Fruit fly (Drosophila melanogaster) whole organism, prepupa: ENCODE results near the gene Nelf-A.

Source experiments
- Blimp-1 ChIP-seq: fragments of 200-800 bp; sonication (Bioruptor generic); optimal IDR thresholded peaks from 3 replicates; lab custom pipeline; 2017; ENCODE audit warnings: missing biosample characterization, missing genetic modification characterization, mild to moderate bottlenecking, moderate library complexity, missing genetic modification reagents
- CG10631 ChIP-seq: fragments of 200-800 bp; sonication (Bioruptor generic); optimal IDR thresholded peaks from 2 replicates; lab custom pipeline; 2016; ENCODE audit warnings: missing biosample characterization, missing genetic modification characterization
- CG10669 ChIP-seq: fragments of 200-800 bp; sonication (Bioruptor generic); optimal IDR thresholded peaks from 3 replicates; lab custom pipeline; 2018; ENCODE audit warnings: missing biosample characterization, mild to moderate bottlenecking, missing genetic modification characterization, moderate library complexity
- CG11294 ChIP-seq: fragments of 200-800 bp; sonication (Bioruptor generic); IDR thresholded peaks from 2 replicates; pipeline ENCODE4 v1.3.6; 2022; ENCODE audit warnings: missing biosample characterization, missing genetic modification characterization
- CG11762 ChIP-seq: fragments of 200-800 bp; sonication (Bioruptor generic); optimal IDR thresholded peaks from 3 replicates; lab custom pipeline; 2016; ENCODE audit warnings: missing biosample characterization, missing genetic modification characterization; ENCODE audit not compliant: insufficient read depth
- CG15336 ChIP-seq: fragments of 200-800 bp; sonication (Bioruptor generic); IDR thresholded peaks from 2 replicates; pipeline ENCODE4 v1.3.6; 2022; ENCODE audit warnings: missing biosample characterization, missing genetic modification characterization
- CG1621 ChIP-seq: fragments of 200-800 bp; sonication (Bioruptor generic); optimal IDR thresholded peaks from 3 replicates; lab custom pipeline; 2018; ENCODE audit warnings: missing biosample characterization, mild to moderate bottlenecking, missing genetic modification characterization
- CG16779 ChIP-seq: fragments of 200-800 bp; sonication (Bioruptor generic); optimal IDR thresholded peaks from 3 replicates; lab custom pipeline; 2017; ENCODE audit warnings: missing biosample characterization, mild to moderate bottlenecking, missing genetic modification characterization
- CG3032 ChIP-seq: fragments of 200-800 bp; optimal IDR thresholded peaks from 2 replicates; lab custom pipeline; 2019; ENCODE audit warnings: missing biosample characterization, mild to moderate bottlenecking, missing genetic modification characterization, moderate library complexity
- CG31627 ChIP-seq: fragments of 200-800 bp; sonication (Bioruptor generic); optimal IDR thresholded peaks from 3 replicates; lab custom pipeline; 2016; ENCODE audit warnings: missing biosample characterization, missing genetic modification characterization
- CG32006 ChIP-seq: fragments of 200-800 bp; sonication (Bioruptor generic); optimal IDR thresholded peaks from 3 replicates; lab custom pipeline; 2017; ENCODE audit warnings: missing biosample characterization, mild to moderate bottlenecking, missing genetic modification characterization
- CG34406 ChIP-seq: fragments of 200-800 bp; sonication (Bioruptor generic); optimal IDR thresholded peaks from 3 replicates; lab custom pipeline; 2016; ENCODE audit warnings: missing biosample characterization, missing genetic modification characterization
- CG3919 ChIP-seq: fragments of 200-800 bp; sonication (Bioruptor generic); optimal IDR thresholded peaks from 3 replicates; lab custom pipeline; 2016; ENCODE audit warnings: missing biosample characterization, missing genetic modification characterization
- CG6163 ChIP-seq: fragments of 200-800 bp; sonication (Bioruptor generic); IDR thresholded peaks from 3 replicates; pipeline ENCODE4 v1.3.6; 2022; ENCODE audit warnings: missing biosample characterization, missing genetic modification characterization
- CG6276 ChIP-seq: fragments of 200-800 bp; sonication (Bioruptor generic); optimal IDR thresholded peaks from 2 replicates; lab custom pipeline; 2017; ENCODE audit warnings: missing biosample characterization, mild to moderate bottlenecking, missing genetic modification characterization
- CG6792 ChIP-seq: fragments of 200-800 bp; sonication (Bioruptor generic); optimal IDR thresholded peaks from 3 replicates; lab custom pipeline; 2016; ENCODE audit warnings: missing biosample characterization, missing genetic modification characterization
- CG6808 ChIP-seq: fragments of 200-800 bp; sonication (Bioruptor generic); optimal IDR thresholded peaks from 3 replicates; lab custom pipeline; 2017; ENCODE audit warnings: missing biosample characterization, missing genetic modification characterization, mild to moderate bottlenecking, moderate library complexity, missing genetic modification reagents
- CG6854 ChIP-seq: fragments of 200-800 bp; sonication (Bioruptor generic); optimal IDR thresholded peaks from 2 replicates; lab custom pipeline; 2017; ENCODE audit warnings: missing biosample characterization, mild to moderate bottlenecking, missing genetic modification characterization
- CG7368 ChIP-seq: fragments of 200-800 bp; sonication (Bioruptor generic); optimal IDR thresholded peaks from 3 replicates; lab custom pipeline; 2016; ENCODE audit warnings: missing biosample characterization, missing genetic modification characterization
- CG8119 ChIP-seq: fragments of 200-800 bp; sonication (Bioruptor generic); IDR thresholded peaks from 3 replicates; pipeline ENCODE4 v1.3.6; 2022; ENCODE audit warnings: missing biosample characterization, missing genetic modification characterization
- CG8632 ChIP-seq: fragments of 200-800 bp; sonication (Bioruptor generic); optimal IDR thresholded peaks from 3 replicates; lab custom pipeline; 2016; ENCODE audit warnings: missing biosample characterization, missing genetic modification characterization
- CG9139 ChIP-seq: fragments of 200-800 bp; sonication (Bioruptor generic); optimal IDR thresholded peaks from 3 replicates; lab custom pipeline; 2017; ENCODE audit warnings: missing biosample characterization, mild to moderate bottlenecking, missing genetic modification characterization
- Eip75B ChIP-seq: fragments of 200-800 bp; sonication (Bioruptor generic); optimal IDR thresholded peaks from 3 replicates; lab custom pipeline; 2016; ENCODE audit warnings: missing biosample characterization, missing genetic modification characterization
- Eip78C ChIP-seq: fragments of 200-800 bp; sonication (Bioruptor generic); peaks from one replicate; lab custom pipeline; 2016; ENCODE audit warnings: missing biosample characterization, missing genetic modification characterization
- Ets21C ChIP-seq: fragments of 200-800 bp; sonication (Bioruptor generic); optimal IDR thresholded peaks from 3 replicates; lab custom pipeline; 2016; ENCODE audit warnings: missing biosample characterization, missing genetic modification characterization
- Gug ChIP-seq: fragments of 200-800 bp; sonication (Bioruptor generic); IDR thresholded peaks from 2 replicates; pipeline ENCODE4 v1.3.6; 2022; ENCODE audit warnings: missing biosample characterization, missing genetic modification characterization
- Hr38 ChIP-seq: sonication (Bioruptor generic); optimal IDR thresholded peaks from 2 replicates; lab custom pipeline; 2016; ENCODE audit warnings: missing biosample characterization, missing genetic modification characterization
- Hr4 ChIP-seq: fragments of 200-800 bp; sonication (Bioruptor generic); optimal IDR thresholded peaks from 3 replicates; lab custom pipeline; 2016; ENCODE audit warnings: missing biosample characterization, missing genetic modification characterization
- Lpt ChIP-seq: fragments of 200-800 bp; sonication (Bioruptor generic); optimal IDR thresholded peaks from 3 replicates; lab custom pipeline; 2016; ENCODE audit warnings: missing biosample characterization, missing genetic modification characterization
- OdsH ChIP-seq: fragments of 200-800 bp; sonication (Bioruptor generic); optimal IDR thresholded peaks from 3 replicates; lab custom pipeline; 2016; ENCODE audit warnings: missing biosample characterization, missing genetic modification characterization
- Sox14 ChIP-seq: fragments of 200-800 bp; sonication (Bioruptor generic); optimal IDR thresholded peaks from 3 replicates; lab custom pipeline; 2016; ENCODE audit warnings: missing biosample characterization, missing genetic modification characterization
- Sox15 ChIP-seq: fragments of 200-800 bp; sonication (Bioruptor generic); optimal IDR thresholded peaks from 3 replicates; lab custom pipeline; 2016; ENCODE audit warnings: missing biosample characterization, missing genetic modification characterization
- achi ChIP-seq: fragments of 200-800 bp; sonication (Bioruptor generic); optimal IDR thresholded peaks from 3 replicates; lab custom pipeline; 2016; ENCODE audit warnings: missing biosample characterization, missing genetic modification characterization
- acj6 ChIP-seq: fragments of 200-800 bp; sonication (Bioruptor generic); optimal IDR thresholded peaks from 3 replicates; lab custom pipeline; 2016; ENCODE audit warnings: missing biosample characterization, missing genetic modification characterization
- dac ChIP-seq: fragments of 200-800 bp; sonication (Bioruptor generic); optimal IDR thresholded peaks from 2 replicates; lab custom pipeline; 2017; ENCODE audit warnings: missing biosample characterization, mild to moderate bottlenecking, missing genetic modification characterization
- dsx ChIP-seq: fragments of 200-800 bp; optimal IDR thresholded peaks from 3 replicates; lab custom pipeline; 2019; ENCODE audit warnings: missing biosample characterization, mild to moderate bottlenecking, missing genetic modification characterization, moderate library complexity; ENCODE audit not compliant: poor library complexity, severe bottlenecking
- eg ChIP-seq: fragments of 200-800 bp; sonication (Bioruptor generic); IDR thresholded peaks from 3 replicates; pipeline ENCODE4 v1.3.6; 2022; ENCODE audit warnings: missing biosample characterization, missing genetic modification characterization
- esn ChIP-seq: fragments of 200-800 bp; sonication (Bioruptor generic); optimal IDR thresholded peaks from 2 replicates; lab custom pipeline; 2016; ENCODE audit warnings: missing biosample characterization, mild to moderate bottlenecking, missing genetic modification characterization, moderate library complexity
- fd59A ChIP-seq: fragments of 200-800 bp; sonication (Bioruptor generic); optimal IDR thresholded peaks from 2 replicates; lab custom pipeline; 2017; ENCODE audit warnings: missing biosample characterization, mild to moderate bottlenecking, missing genetic modification characterization, missing genetic modification reagents
- fd85E ChIP-seq: fragments of 200-800 bp; sonication (Bioruptor generic); optimal IDR thresholded peaks from 3 replicates; lab custom pipeline; 2016; ENCODE audit warnings: missing biosample characterization, missing genetic modification characterization
- fkh ChIP-seq: fragments of 200-800 bp; sonication (Bioruptor generic); optimal IDR thresholded peaks from 3 replicates; lab custom pipeline; 2017; ENCODE audit warnings: missing biosample characterization, mild to moderate bottlenecking, missing genetic modification characterization, moderate library complexity
- lz ChIP-seq: fragments of 200-800 bp; sonication (Bioruptor generic); optimal IDR thresholded peaks from 3 replicates; lab custom pipeline; 2016; ENCODE audit warnings: missing biosample characterization, missing genetic modification characterization
- net ChIP-seq: fragments of 200-800 bp; sonication (Bioruptor generic); optimal IDR thresholded peaks from 3 replicates; lab custom pipeline; 2016; ENCODE audit warnings: missing biosample characterization, missing genetic modification characterization
- salr ChIP-seq, 2 experiments: fragments of 200-800 bp; sonication (Bioruptor generic); optimal IDR thresholded peaks; 3 replicates each; lab custom pipeline; 2016 to 2018; ENCODE audit warnings: missing biosample characterization in 2 of 2, missing genetic modification characterization in 2 of 2, mild to moderate bottlenecking in 1 of 2
- ss ChIP-seq, 2 experiments: fragments of 200-800 bp; sonication (Bioruptor generic); optimal IDR thresholded peaks; 2 replicates in 1 of 2; 3 replicates in 1 of 2; lab custom pipeline; 2017 to 2018; ENCODE audit warnings: mild to moderate bottlenecking in 2 of 2, missing biosample characterization in 2 of 2, missing genetic modification characterization in 2 of 2, moderate library complexity in 1 of 2
- topi ChIP-seq: fragments of 200-800 bp; sonication (Bioruptor generic); optimal IDR thresholded peaks from 3 replicates; lab custom pipeline; 2016; ENCODE audit warnings: missing biosample characterization, missing genetic modification characterization

Gene Nelf-A

DNA sequence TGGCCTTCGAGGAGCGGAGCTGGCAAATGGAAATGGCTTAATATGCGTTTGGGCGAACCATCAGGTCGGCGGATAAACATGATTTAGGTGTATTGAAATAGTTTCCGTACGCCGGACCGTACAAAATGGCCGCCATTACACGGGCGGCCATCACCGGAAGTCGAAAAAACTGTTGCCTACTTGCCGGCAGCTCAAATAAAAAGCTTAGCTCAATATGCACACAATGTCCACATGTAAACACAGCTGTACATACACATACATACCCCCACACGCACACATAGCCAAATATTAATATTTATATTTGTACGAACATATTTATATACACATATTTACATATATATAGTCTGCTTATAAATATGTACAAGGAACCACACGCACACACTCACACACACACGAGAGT, 39.7 kb downstream of the Nelf-A start:
- no peak for TF ChIP-seq Hr38 (GFP tag; lab: Kevin White, UChicago)
- no peak for TF ChIP-seq Gug (GFP tag; lab: Robert Waterston, UW)
- no peak for TF ChIP-seq Hr4
- no peak for TF ChIP-seq CG6792
- no peak for TF ChIP-seq CG7368 (GFP tag; lab: Kevin White, UChicago)
- TF ChIP-seq Eip75B, result no peak
- TF ChIP-seq eg, result peak; percentile 56; the same call in 2 of the 3 replicates
- TF ChIP-seq CG32006, result no peak
- TF ChIP-seq CG6276, result no peak
- TF ChIP-seq topi (GFP tag; lab: Kevin White, UChicago), result peak; percentile 6
- TF ChIP-seq CG15336, result peak; percentile 27; the same call in 1 of the 2 replicates
- peak; percentile 49 for TF ChIP-seq CG1621 (tag; lab: Kevin White, UChicago)
- no peak for TF ChIP-seq dac
- TF ChIP-seq Ets21C (GFP tag; lab: Kevin White, UChicago), result no peak
- no peak for TF ChIP-seq CG6854
- no peak for TF ChIP-seq Lpt (GFP tag; lab: Kevin White, UChicago)
- TF ChIP-seq OdsH (GFP tag; lab: Kevin White, UChicago), result peak; percentile 25
- TF ChIP-seq CG10669, result no peak
- peak; percentile 60 for TF ChIP-seq fkh
- peak; percentile 2 for TF ChIP-seq CG8632 (GFP tag; lab: Kevin White, UChicago)
- TF ChIP-seq fd59A, result no peak
- peak; percentile 70 for TF ChIP-seq Eip78C
- TF ChIP-seq salr (GFP tag; optimal IDR thresholded peaks at IDR 0.05; lab: Kevin White, UChicago), result no peak
- no peak for TF ChIP-seq esn
- peak; percentile 35 for TF ChIP-seq CG3919 (GFP tag; lab: Kevin White, UChicago)
- TF ChIP-seq CG11294 (GFP tag; lab: Robert Waterston, UW), result 0 out of 2 replicates have a peak, but pooled peaks have one; percentile 12
- TF ChIP-seq acj6 (GFP tag; lab: Kevin White, UChicago), result no peak
- TF ChIP-seq CG34406 (GFP tag; lab: Kevin White, UChicago), result peak; percentile 33
- no peak for TF ChIP-seq CG11762
- TF ChIP-seq achi (GFP tag; lab: Kevin White, UChicago), result peak; percentile 38
- peak; percentile 33 for TF ChIP-seq net
- TF ChIP-seq CG9139 (GFP tag; lab: Kevin White, UChicago), result no peak
- no peak for TF ChIP-seq Sox14 (GFP tag; lab: Kevin White, UChicago)
- TF ChIP-seq Sox15 (GFP tag; lab: Kevin White, UChicago), result no peak
- 0 out of 3 replicates have a peak, but pooled peaks have one; percentile 19 for TF ChIP-seq CG6163 (GFP tag; lab: Robert Waterston, UW)

DNA sequence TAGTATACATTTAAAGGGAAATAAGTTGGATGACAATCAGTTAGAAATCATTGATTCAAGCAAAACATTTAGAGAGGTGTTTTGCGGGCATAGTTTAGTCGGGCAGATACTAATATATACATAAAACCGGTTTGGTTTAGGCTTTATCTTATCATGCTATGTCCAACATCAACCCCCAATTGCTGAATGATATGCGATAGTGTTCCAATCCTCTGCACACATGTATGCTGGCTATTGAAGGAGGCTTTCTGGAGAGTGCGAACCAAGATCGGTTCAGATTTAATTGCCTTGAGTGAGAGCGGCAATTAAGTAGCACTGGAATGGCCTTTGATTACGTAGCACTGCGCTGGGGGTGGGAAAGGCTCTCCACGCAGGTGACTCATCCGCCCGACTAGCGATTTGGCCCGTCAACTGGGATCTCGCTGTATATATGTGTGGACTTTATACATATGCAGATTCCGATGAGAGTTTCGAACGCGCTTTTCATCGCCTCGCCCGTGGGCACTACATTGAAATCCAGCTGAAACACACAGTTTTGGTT, 44.5 kb downstream of the Nelf-A start:
- no peak for TF ChIP-seq CG11294 (GFP tag; lab: Robert Waterston, UW)
- TF ChIP-seq CG6808 (GFP tag; lab: Kevin White, UChicago), result peak; percentile 22
- TF ChIP-seq ss (GFP tag; optimal IDR thresholded peaks at IDR 0.05; lab: Kevin White, UChicago), result peak in 1 of 2 experiments; percentile 44

DNA sequence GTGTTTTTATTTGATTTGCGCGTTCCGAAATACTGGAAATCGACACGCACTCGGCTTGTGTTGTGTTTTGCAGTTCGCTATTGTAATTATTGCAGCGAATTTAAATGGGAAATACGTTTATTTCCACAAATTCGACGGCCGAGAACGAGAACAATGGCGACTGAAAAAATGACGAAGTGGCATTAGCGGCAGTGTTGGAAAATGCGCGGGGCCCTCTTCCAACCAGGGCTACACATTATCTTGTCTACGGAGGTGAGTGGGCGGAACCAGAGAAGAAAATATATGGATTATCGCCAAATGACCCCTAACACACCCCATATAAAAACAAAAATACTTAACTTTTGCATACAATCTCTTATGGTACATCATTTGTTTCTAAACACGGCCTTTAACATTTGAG, 45.4 kb downstream of the Nelf-A start, which contains the start of gene Rab1:
Gene Rab1, minus strand, starts transcription at position 188 of the 400 bp plus-strand sequence.
- TF ChIP-seq CG3032 (tag; lab: Kevin White, UChicago), result peak; percentile 20
- peak; percentile 36 for TF ChIP-seq acj6 (GFP tag; lab: Kevin White, UChicago)
- TF ChIP-seq esn, result peak; percentile 59
- no peak for TF ChIP-seq fd85E
- peak; percentile 41 for TF ChIP-seq Eip75B
- TF ChIP-seq lz (GFP tag; lab: Kevin White, UChicago), result peak; percentile 38
- peak; percentile 19 for TF ChIP-seq CG6808 (GFP tag; lab: Kevin White, UChicago)
- peak; percentile 5 for TF ChIP-seq CG7368 (GFP tag; lab: Kevin White, UChicago)
- peak; percentile 31 for TF ChIP-seq CG10631
- no peak for TF ChIP-seq Hr38 (GFP tag; lab: Kevin White, UChicago)
- TF ChIP-seq Sox15 (GFP tag; lab: Kevin White, UChicago), result peak; percentile 8
- TF ChIP-seq CG16779 (tag; lab: Kevin White, UChicago), result no peak
- no peak for TF ChIP-seq Gug (GFP tag; lab: Robert Waterston, UW)
- peak; percentile 39 for TF ChIP-seq CG34406 (GFP tag; lab: Kevin White, UChicago)
- no peak for TF ChIP-seq dsx (GFP tag; lab: Kevin White, UChicago)
- TF ChIP-seq CG8119 (GFP tag; lab: Robert Waterston, UW), result no peak
- peak; percentile 26 for TF ChIP-seq net
- peak in 1 of 2 experiments; percentile 43 for TF ChIP-seq ss (GFP tag; optimal IDR thresholded peaks at IDR 0.05; lab: Kevin White, UChicago)
- TF ChIP-seq CG3919 (GFP tag; lab: Kevin White, UChicago), result peak; percentile 59
- TF ChIP-seq CG1621 (tag; lab: Kevin White, UChicago), result peak; percentile 66
- TF ChIP-seq Lpt (GFP tag; lab: Kevin White, UChicago), result no peak
- TF ChIP-seq CG31627, result peak; percentile 31
- no peak for TF ChIP-seq OdsH (GFP tag; lab: Kevin White, UChicago)
- TF ChIP-seq eg, result 0 out of 3 replicates have a peak, but pooled peaks have one; percentile 28
- TF ChIP-seq Ets21C (GFP tag; lab: Kevin White, UChicago), result no peak
- peak; percentile 44 for TF ChIP-seq topi (GFP tag; lab: Kevin White, UChicago)
- no peak for TF ChIP-seq CG11762
- peak; percentile 59 for TF ChIP-seq Blimp-1
